Worm (Caenorhabditis elegans): ENCODE results near the gene ire-1.

DNA sequence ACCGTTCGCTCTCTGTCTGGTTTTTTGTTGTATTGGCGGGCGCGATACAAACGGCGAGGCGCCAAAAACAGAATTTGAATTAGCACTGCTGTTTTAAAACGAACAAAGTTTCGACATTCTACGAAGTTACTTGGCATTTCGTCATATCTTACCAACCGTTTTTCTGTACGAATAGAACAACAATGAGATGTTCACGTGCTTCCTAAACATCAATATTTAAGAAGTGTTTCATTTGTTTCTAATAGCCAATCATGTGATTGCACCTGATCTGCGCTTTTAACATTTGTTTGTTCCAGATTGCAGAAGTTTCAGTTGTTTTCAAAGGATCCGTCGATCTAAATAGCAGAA, 4.3 kb upstream of the ire-1 start:
- TF ChIP-seq nhr-25 (tag; optimal IDR thresholded peaks at IDR 0.05) (no peak), ceh-16 (tag; optimal IDR thresholded peaks at IDR 0.05) (no peak), nhr-67 (tag; optimal IDR thresholded peaks at IDR 0.05) (no peak), skn-1 (tag; optimal IDR thresholded peaks at IDR 0.05) (no peak), nfya-1 (tag; optimal IDR thresholded peaks at IDR 0.05; ENCODE audit: insufficient read depth) (no peak)

Data from whole organism, L3 larva.